Fruit fly (Drosophila melanogaster): ENCODE results near the gene CG13670.

The CG13670 gene

dm6 chr3L:8318916-8319506, 1.6 kb upstream of the CG13670 start, which contains the start of gene CG43059:
Gene CG43059, minus strand, starts transcription at chr3L:8318966.
- TF ChIP-seq Snoo (tag; optimal IDR thresholded peaks at IDR 0.05), result no peak
- TF ChIP-seq Pif1B (GFP tag; optimal IDR thresholded peaks at IDR 0.05), result no peak
- TF ChIP-seq CG8159 (tag; optimal IDR thresholded peaks at IDR 0.05), result no peak
- peak; percentile 91 for TF ChIP-seq CG4496 (GFP tag; IDR thresholded peaks at IDR 0.05)
- no peak for TF ChIP-seq CG17806 (tag; optimal IDR thresholded peaks at IDR 0.05)
- peak; percentile 82 for TF ChIP-seq CG14655 (GFP tag; optimal IDR thresholded peaks at IDR 0.05)
- TF ChIP-seq CG10348 (GFP tag; IDR thresholded peaks at IDR 0.05), result peak; percentile 56; the same call in 1 of the 2 replicates
- TF ChIP-seq Pif1A (GFP tag; optimal IDR thresholded peaks at IDR 0.05), result peak; percentile 38
- TF ChIP-seq rn (GFP tag; IDR thresholded peaks at IDR 0.05), result peak; percentile 82
- TF ChIP-seq CG32121 (GFP tag; IDR thresholded peaks at IDR 0.05), result peak; percentile 93
- TF ChIP-seq EcR (GFP tag; optimal IDR thresholded peaks at IDR 0.05), result no peak
- no peak for TF ChIP-seq D1 (tag; optimal IDR thresholded peaks at IDR 0.05)
- TF ChIP-seq Ets98B (GFP tag; IDR thresholded peaks at IDR 0.05), result peak; percentile 92
- TF ChIP-seq fd96Ca (GFP tag; IDR thresholded peaks at IDR 0.05), result peak; percentile 87
- no peak for TF ChIP-seq CG13204 (GFP tag; optimal IDR thresholded peaks at IDR 0.05)
- no peak for TF ChIP-seq gl (tag; optimal IDR thresholded peaks at IDR 0.05)
- TF ChIP-seq CG8301 (tag; optimal IDR thresholded peaks at IDR 0.05), result peak; percentile 88
- peak; percentile 82 for TF ChIP-seq CG12605 (GFP tag; IDR thresholded peaks at IDR 0.05)
- TF ChIP-seq CG34367 (tag; optimal IDR thresholded peaks at IDR 0.05), result no peak
- TF ChIP-seq CG15710 (tag; optimal IDR thresholded peaks at IDR 0.05), result no peak
- no peak for TF ChIP-seq CG9948 (tag; optimal IDR thresholded peaks at IDR 0.05)

- TF ChIP-seq CG13204 (GFP tag; optimal IDR thresholded peaks at IDR 0.05) (no peak), CG10348 (GFP tag; IDR thresholded peaks at IDR 0.05) (no peak), CG4496 (GFP tag; IDR thresholded peaks at IDR 0.05) (no peak), D1 (tag; optimal IDR thresholded peaks at IDR 0.05) (no peak), CG34367 (tag; optimal IDR thresholded peaks at IDR 0.05) (no peak), EcR (GFP tag; optimal IDR thresholded peaks at IDR 0.05) (no peak), fd96Ca (GFP tag; IDR thresholded peaks at IDR 0.05) (no peak), CG12605 (GFP tag; IDR thresholded peaks at IDR 0.05) (no peak), Pif1B (GFP tag; optimal IDR thresholded peaks at IDR 0.05) (no peak), CG14655 (GFP tag; optimal IDR thresholded peaks at IDR 0.05) (no peak), CG9948 (tag; optimal IDR thresholded peaks at IDR 0.05) (no peak), CG17806 (tag; optimal IDR thresholded peaks at IDR 0.05) (no peak), Ets98B (GFP tag; IDR thresholded peaks at IDR 0.05) (no peak)
These were observed 3.3 kb downstream of the CG13670 start for dm6 chr3L:8323817-8324216.

- no peak for TF ChIP-seq CG14655 (GFP tag; optimal IDR thresholded peaks at IDR 0.05)
- TF ChIP-seq CG4496 (GFP tag; IDR thresholded peaks at IDR 0.05), result 0 out of 3 replicates have a peak, but pooled peaks have one; percentile 45
These were observed 5.0 kb downstream of the CG13670 start, which contains the start of gene CG34461 for dm6 chr3L:8325559-8325958. Gene CG34461, plus strand, starts transcription at chr3L:8325859.

DNA sequence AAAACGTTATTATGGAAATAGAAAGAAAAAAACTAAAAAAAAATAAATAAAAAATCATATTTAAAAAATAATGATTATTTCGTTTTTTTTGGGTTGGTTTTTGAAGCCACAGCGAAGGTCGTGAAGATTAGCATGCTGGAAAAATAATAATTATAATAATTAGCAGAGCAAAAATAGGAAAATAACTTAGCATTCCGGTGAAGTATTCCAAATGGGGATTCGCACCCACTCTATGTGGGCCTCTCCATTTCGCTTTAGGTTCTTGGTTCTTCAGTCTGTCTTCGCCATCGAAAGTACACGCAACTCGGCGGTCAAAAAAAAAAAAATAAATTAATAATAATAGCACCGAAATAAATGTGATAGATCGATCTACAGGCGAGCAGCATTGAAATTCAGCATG, 7.7 kb downstream of the CG13670 start, which contains the start of gene CG34462:
Gene CG34462 (plus strand): TSS at position 301 of the 400 bp plus-strand sequence.
- TF ChIP-seq Snoo (tag; optimal IDR thresholded peaks at IDR 0.05) (no peak), CG8159 (tag; optimal IDR thresholded peaks at IDR 0.05) (no peak), CG13204 (GFP tag; optimal IDR thresholded peaks at IDR 0.05) (no peak), CG17806 (tag; optimal IDR thresholded peaks at IDR 0.05) (no peak), EcR (GFP tag; optimal IDR thresholded peaks at IDR 0.05) (no peak), CG34367 (tag; optimal IDR thresholded peaks at IDR 0.05) (no peak), CG4496 (GFP tag; IDR thresholded peaks at IDR 0.05) (no peak), fd96Ca (GFP tag; IDR thresholded peaks at IDR 0.05) (no peak), CG8301 (tag; optimal IDR thresholded peaks at IDR 0.05) (no peak), Pif1B (GFP tag; optimal IDR thresholded peaks at IDR 0.05) (no peak), Pif1A (GFP tag; optimal IDR thresholded peaks at IDR 0.05) (no peak), CG32121 (GFP tag; IDR thresholded peaks at IDR 0.05) (no peak), CG15710 (tag; optimal IDR thresholded peaks at IDR 0.05) (no peak), CG14655 (GFP tag; optimal IDR thresholded peaks at IDR 0.05) (no peak), CG9948 (tag; optimal IDR thresholded peaks at IDR 0.05) (no peak), CG12605 (GFP tag; IDR thresholded peaks at IDR 0.05) (no peak), gl (tag; optimal IDR thresholded peaks at IDR 0.05) (no peak)

DNA sequence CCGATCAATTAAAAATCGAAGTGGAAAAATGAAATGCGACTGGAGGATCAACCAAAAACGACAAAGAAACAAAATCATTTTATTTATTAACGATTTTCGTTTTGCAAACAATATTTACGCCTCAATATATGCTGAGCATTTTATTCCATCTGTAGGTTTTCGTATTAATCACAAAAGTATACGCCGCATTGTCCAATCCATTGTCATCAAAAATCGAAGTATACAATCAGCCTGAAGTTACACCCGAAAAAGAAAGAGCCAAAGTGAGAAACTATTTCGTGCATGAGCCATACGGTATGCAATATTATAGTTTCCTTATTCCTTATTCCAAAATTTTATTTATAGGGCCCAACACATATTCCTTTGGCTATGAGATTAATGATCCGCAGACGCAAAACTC, 8.4 kb downstream of the CG13670 start:
- no peak for TF ChIP-seq CG10348 (GFP tag; IDR thresholded peaks at IDR 0.05)
- TF ChIP-seq D1 (tag; optimal IDR thresholded peaks at IDR 0.05), result peak; percentile 14

dm6 chr3L:8331414-8331813, 10.9 kb downstream of the CG13670 start:
- TF ChIP-seq CG17806 (tag; optimal IDR thresholded peaks at IDR 0.05), result no peak
- no peak for TF ChIP-seq CG15710 (tag; optimal IDR thresholded peaks at IDR 0.05)
- TF ChIP-seq CG8159 (tag; optimal IDR thresholded peaks at IDR 0.05), result no peak
- 0 out of 3 replicates have a peak, but pooled peaks have one; percentile 21 for TF ChIP-seq CG4496 (GFP tag; IDR thresholded peaks at IDR 0.05)
- no peak for TF ChIP-seq Snoo (tag; optimal IDR thresholded peaks at IDR 0.05)
- TF ChIP-seq Pif1A (GFP tag; optimal IDR thresholded peaks at IDR 0.05), result no peak
- no peak for TF ChIP-seq CG13204 (GFP tag; optimal IDR thresholded peaks at IDR 0.05)

dm6 chr3L:8333574-8333973, 13.0 kb downstream of the CG13670 start:
- TF ChIP-seq CG8301 (tag; optimal IDR thresholded peaks at IDR 0.05) (no peak), CG34367 (tag; optimal IDR thresholded peaks at IDR 0.05) (no peak), rn (GFP tag; IDR thresholded peaks at IDR 0.05) (no peak), CG8159 (tag; optimal IDR thresholded peaks at IDR 0.05) (no peak), D1 (tag; optimal IDR thresholded peaks at IDR 0.05) (no peak), CG12605 (GFP tag; IDR thresholded peaks at IDR 0.05) (no peak), Ets98B (GFP tag; IDR thresholded peaks at IDR 0.05) (no peak), CG10348 (GFP tag; IDR thresholded peaks at IDR 0.05) (no peak), CG17806 (tag; optimal IDR thresholded peaks at IDR 0.05) (no peak), CG15710 (tag; optimal IDR thresholded peaks at IDR 0.05) (no peak)

Measured in whole organism, pupa.